Worm (Caenorhabditis elegans) whole organism, mixed stage, embryonic: ENCODE results near the gene M163.22.
A peak's percentile ranks its signal among the peaks of the same experiment; 100 is the strongest.

Experiments
- M03D4.4 ChIP-seq: sonication (generic microtip); optimal IDR thresholded peaks from 2 replicates; lab custom pipeline; 2017; ENCODE audit warnings: mild to moderate bottlenecking, missing genetic modification characterization, missing compliant biosample characterization
- bed-3 ChIP-seq: fragments of 200-800 bp; sonication (Bioruptor generic); optimal IDR thresholded peaks from 3 replicates; lab custom pipeline; 2018; ENCODE audit warnings: mild to moderate bottlenecking, missing genetic modification characterization, moderate library complexity, missing compliant biosample characterization
- ceh-43 ChIP-seq: fragments of 200-800 bp; sonication (Bioruptor generic); optimal IDR thresholded peaks from 2 replicates; lab custom pipeline; 2018; ENCODE audit warnings: mild to moderate bottlenecking, missing genetic modification characterization, moderate library complexity, missing compliant biosample characterization
- ces-1 ChIP-seq: fragments of 150-350 bp; optimal IDR thresholded peaks from 2 replicates; lab custom pipeline; 2014; ENCODE audit warnings: missing biosample characterization, missing genetic modification reagents, missing genetic modification characterization
- cnd-1 ChIP-seq: fragments of 200-800 bp; sonication (Bioruptor generic); optimal IDR thresholded peaks from 2 replicates; lab custom pipeline; 2018; ENCODE audit warnings: mild to moderate bottlenecking, missing genetic modification characterization, missing compliant biosample characterization
- elt-1 ChIP-seq: sonication (generic microtip); optimal IDR thresholded peaks from 2 replicates; lab custom pipeline; 2017; ENCODE audit warnings: missing genetic modification characterization, mild to moderate bottlenecking, missing compliant biosample characterization, antibody characterized with exemption, moderate library complexity, borderline replicate concordance; ENCODE audit not compliant: insufficient read depth
- elt-3 ChIP-seq: fragments of 150-350 bp; optimal IDR thresholded peaks from 2 replicates; lab custom pipeline; 2014; ENCODE audit warnings: missing biosample characterization, missing genetic modification characterization
- flh-1 ChIP-seq: fragments of 200-800 bp; sonication (Bioruptor generic); optimal IDR thresholded peaks from 2 replicates; lab custom pipeline; 2018; ENCODE audit warnings: mild to moderate bottlenecking, missing genetic modification characterization, moderate library complexity, missing compliant biosample characterization
- ham-2 ChIP-seq: fragments of 200-800 bp; sonication (Bioruptor generic); optimal IDR thresholded peaks from 2 replicates; lab custom pipeline; 2018; ENCODE audit warnings: mild to moderate bottlenecking, missing genetic modification characterization, missing compliant biosample characterization
- hlh-1 ChIP-seq: fragments of 150-350 bp; optimal IDR thresholded peaks from 2 replicates; lab custom pipeline; 2014; ENCODE audit warnings: missing biosample characterization, missing genetic modification reagents, missing genetic modification characterization
- mep-1 ChIP-seq: fragments of 150-350 bp; optimal IDR thresholded peaks from 2 replicates; lab custom pipeline; 2017; ENCODE audit warnings: missing biosample characterization, missing genetic modification reagents, missing genetic modification characterization, inconsistent platforms
- nhr-2 ChIP-seq: fragments of 150-350 bp; optimal IDR thresholded peaks from 2 replicates; lab custom pipeline; 2014; ENCODE audit warnings: missing biosample characterization, missing genetic modification characterization
- nhr-28 ChIP-seq: fragments of 150-350 bp; optimal IDR thresholded peaks from 2 replicates; lab custom pipeline; 2014; ENCODE audit warnings: missing biosample characterization, missing genetic modification characterization
- pha-4 ChIP-seq: fragments of 150-350 bp; optimal IDR thresholded peaks from 2 replicates; lab custom pipeline; 2018; ENCODE audit warnings: missing biosample characterization, missing genetic modification reagents, missing genetic modification characterization
- sem-2 ChIP-seq: fragments of 200-800 bp; sonication (Bioruptor generic); optimal IDR thresholded peaks from 2 replicates; lab custom pipeline; 2018; ENCODE audit warnings: mild to moderate bottlenecking, missing genetic modification characterization, missing compliant biosample characterization
- sptf-1 ChIP-seq: sonication (generic microtip); optimal IDR thresholded peaks from 2 replicates; lab custom pipeline; 2017; ENCODE audit warnings: mild to moderate bottlenecking, missing genetic modification characterization, moderate library complexity, missing compliant biosample characterization
- unc-120 ChIP-seq: sonication (generic microtip); optimal IDR thresholded peaks from 2 replicates; lab custom pipeline; 2017; ENCODE audit warnings: missing genetic modification characterization, missing compliant biosample characterization; ENCODE audit not compliant: poor library complexity, severe bottlenecking
- unc-39 ChIP-seq: fragments of 150-350 bp; optimal IDR thresholded peaks from 2 replicates; lab custom pipeline; 2014; ENCODE audit warnings: missing biosample characterization, missing genetic modification characterization
- unc-62 ChIP-seq: fragments of 150-350 bp; optimal IDR thresholded peaks from 2 replicates; lab custom pipeline; 2014; ENCODE audit warnings: missing biosample characterization, missing genetic modification reagents, missing genetic modification characterization

The M163.22 gene

DNA sequence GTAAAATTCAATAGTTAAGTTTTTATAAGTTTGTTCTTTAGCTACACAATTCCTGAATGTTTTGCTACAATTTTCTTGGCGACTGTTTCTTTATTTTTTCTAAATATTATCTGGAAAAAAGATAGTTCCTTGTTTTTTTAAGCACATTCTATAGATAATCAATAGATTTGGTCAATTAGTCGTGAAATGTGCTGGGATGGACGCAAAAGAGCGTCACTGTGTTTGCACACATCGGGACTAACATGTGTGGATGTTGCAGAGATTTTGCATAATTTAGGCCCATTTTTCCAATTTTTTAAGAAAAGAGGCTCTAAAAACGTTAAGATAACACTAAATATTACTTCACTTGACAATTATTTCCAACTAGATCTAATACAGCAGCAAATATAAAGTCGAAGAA lies 47.8 kb downstream of the M163.22 start:
- TF ChIP-seq bed-3 (GFP tag; lab: Kevin White, UChicago) (no peak), elt-1 (no peak), pha-4 (tag; lab: Kevin White, UChicago) (no peak), flh-1 (GFP tag; lab: Kevin White, UChicago) (no peak), unc-39 (tag; lab: Kevin White, UChicago) (no peak), M03D4.4 (tag; lab: Kevin White, UChicago) (no peak), ces-1 (GFP tag; lab: Kevin White, UChicago) (peak; percentile 93), mep-1 (tag; lab: Kevin White, UChicago) (peak; percentile 8), unc-120 (tag; lab: Kevin White, UChicago) (peak; percentile 4), unc-62 (GFP tag; lab: Kevin White, UChicago) (no peak), nhr-28 (tag; lab: Kevin White, UChicago) (no peak)
- TF ChIP-seq, all 35 proteins: peak for 3

DNA sequence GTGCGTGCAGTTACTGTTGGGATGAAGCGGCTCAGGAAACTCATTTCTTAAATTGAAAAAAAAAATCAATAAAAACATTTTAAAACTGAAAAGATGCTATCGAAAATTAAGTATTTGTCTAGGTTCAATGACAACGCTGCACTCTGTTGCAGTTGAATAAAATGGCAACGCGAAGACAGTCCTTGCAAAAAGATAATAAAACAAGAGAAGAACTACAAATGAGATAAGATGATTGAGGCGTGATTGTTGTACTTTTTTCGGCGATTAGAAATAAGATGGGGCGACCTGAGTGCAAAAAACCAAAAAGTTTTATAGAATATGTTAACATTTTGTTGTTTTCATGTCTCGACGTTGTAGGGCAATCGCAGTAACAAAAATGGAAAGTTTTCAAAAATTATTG lies 49.3 kb downstream of the M163.22 start, which contains the start of gene gcsh-1:
Gene gcsh-1 (minus strand): TSS at position 46 of the 400 bp plus-strand sequence.
- TF ChIP-seq cnd-1 (tag; lab: Kevin White, UChicago) (no peak), unc-62 (GFP tag; lab: Kevin White, UChicago) (no peak), sptf-1 (tag; lab: Kevin White, UChicago) (no peak), unc-39 (tag; lab: Kevin White, UChicago) (no peak), nhr-2 (tag; lab: Kevin White, UChicago) (no peak), elt-1 (no peak), elt-3 (tag; lab: Kevin White, UChicago) (no peak), ham-2 (GFP tag; lab: Kevin White, UChicago) (no peak), hlh-1 (tag; lab: Kevin White, UChicago) (no peak), sem-2 (GFP tag; lab: Kevin White, UChicago) (no peak), ceh-43 (GFP tag; lab: Kevin White, UChicago) (no peak)
